Worm (Caenorhabditis elegans): Measurements from ENCODE around the gene sedl-1.

DNA sequence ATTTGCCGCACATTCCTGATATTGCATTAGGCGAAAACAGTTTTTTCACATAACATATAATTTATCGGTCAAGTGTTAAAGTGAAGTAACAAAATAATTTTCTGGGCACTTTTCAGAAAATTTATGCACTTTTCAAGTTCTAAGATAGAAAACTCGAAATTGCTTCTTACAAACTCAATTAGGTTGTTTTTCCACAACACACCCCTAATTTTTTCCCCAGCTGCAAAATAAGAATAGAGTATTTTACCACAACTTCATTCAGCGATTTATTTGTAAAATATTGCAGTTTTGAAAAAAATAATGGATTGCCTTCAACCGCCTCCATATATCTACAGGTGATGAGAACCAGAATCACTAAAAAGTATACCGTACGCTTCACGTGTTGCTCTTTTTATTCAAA is 27.2 kb downstream of the sedl-1 start, which contains the start of gene srh-19:
- no peak for TF ChIP-seq hmg-4 (GFP tag; optimal IDR thresholded peaks at IDR 0.05)
- no peak for TF ChIP-seq sea-1 (GFP tag; conservative IDR thresholded peaks at IDR 0.05)
- no peak for TF ChIP-seq pes-1 (GFP tag; IDR thresholded peaks at IDR 0.05)
- no peak for TF ChIP-seq ama-1 (optimal IDR thresholded peaks at IDR 0.05)
- TF ChIP-seq tbx-37 (GFP tag; conservative IDR thresholded peaks at IDR 0.05) = no peak
- TF ChIP-seq flt-1 (GFP tag; IDR thresholded peaks at IDR 0.05) = no peak
- TF ChIP-seq B0310.2 (tag; optimal IDR thresholded peaks at IDR 0.05) = no peak
- TF ChIP-seq hmbx-1 (tag; optimal IDR thresholded peaks at IDR 0.05) = no peak
- no peak for TF ChIP-seq scrt-1 (GFP tag; IDR thresholded peaks at IDR 0.05)

All from whole organism, early embryonic.